Fruit fly (Drosophila melanogaster) Kc167 (cell line): ENCODE results near the gene Pex10.

Experiments used
- Myc ChIP-seq: fragments of >200 bp; optimal IDR thresholded peaks from 2 replicates; lab custom pipeline; 2017; ENCODE audit warnings: missing external identifiers
- Sin3A ChIP-seq: fragments of >200 bp; optimal IDR thresholded peaks from 2 replicates; lab custom pipeline; 2018; ENCODE audit warnings: missing external identifiers
- h ChIP-seq: fragments of >200 bp; optimal IDR thresholded peaks from 3 replicates; lab custom pipeline; 2018; ENCODE audit warnings: missing external identifiers
- insv ChIP-seq: fragments of >200 bp; optimal IDR thresholded peaks from 3 replicates; lab custom pipeline; 2018; ENCODE audit warnings: missing external identifiers
- psq ChIP-seq: fragments of >200 bp; optimal IDR thresholded peaks from 2 replicates; lab custom pipeline; 2017; ENCODE audit warnings: missing external identifiers
- ttk ChIP-seq: sonication (Bioruptor generic); optimal IDR thresholded peaks from 2 replicates; lab custom pipeline; 2017; ENCODE audit warnings: missing external identifiers

dm6 chr3L:1516631-1517273, 41.3 kb upstream of the Pex10 start, which contains the start of gene cue:
- TF ChIP-seq Myc (lab: Kevin White, UChicago) (no peak), ttk (lab: Kevin White, UChicago) (no peak), psq (no peak), insv (lab: Kevin White, UChicago) (no peak), h (no peak), Sin3A (no peak)
